Worm (Caenorhabditis elegans): Measurements from ENCODE around the gene Y9C2UA.1.

DNA sequence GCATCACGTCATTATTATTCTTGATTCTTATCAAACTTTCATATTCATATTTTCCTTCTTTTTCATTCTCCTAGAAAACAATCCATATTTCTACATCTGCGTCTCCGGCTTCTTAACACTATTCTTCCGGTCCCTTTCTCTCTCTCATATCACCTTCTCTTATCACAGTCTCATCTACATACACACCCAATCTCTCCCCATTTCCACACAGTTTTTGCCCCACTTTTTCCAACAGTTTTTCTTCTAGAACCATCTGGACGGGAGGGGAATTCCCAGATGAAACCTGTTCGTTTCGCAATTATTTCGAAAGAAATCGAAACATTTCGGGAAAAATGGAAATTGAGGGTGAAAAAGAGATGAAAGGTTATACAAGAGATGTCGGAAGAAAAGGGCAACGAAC lies 11.3 kb upstream of the Y9C2UA.1 start:
- no peak for TF ChIP-seq nfya-2 (GFP tag; IDR thresholded peaks at IDR 0.05)
- TF ChIP-seq F37B4.10 (GFP tag; IDR thresholded peaks at IDR 0.05) = no peak
- no peak for TF ChIP-seq dpl-1 (GFP tag; optimal IDR thresholded peaks at IDR 0.05)
- no peak for TF ChIP-seq nfya-1 (tag; optimal IDR thresholded peaks at IDR 0.05; ENCODE audit: borderline replicate concordance, insufficient read depth)
- no peak for TF ChIP-seq K12H6.12 (tag; optimal IDR thresholded peaks at IDR 0.05)
